Fruit fly (Drosophila melanogaster) whole organism, prepupa: Measurements from ENCODE around the gene CG5863.

Experiments
- Blimp-1 ChIP-seq: fragments of 200-800 bp; sonication (Bioruptor generic); optimal IDR thresholded peaks from 3 replicates; lab custom pipeline; 2017; ENCODE audit warnings: missing biosample characterization, missing genetic modification characterization, mild to moderate bottlenecking, moderate library complexity, missing genetic modification reagents
- CG10631 ChIP-seq: fragments of 200-800 bp; sonication (Bioruptor generic); optimal IDR thresholded peaks from 2 replicates; lab custom pipeline; 2016; ENCODE audit warnings: missing biosample characterization, missing genetic modification characterization
- CG10669 ChIP-seq: fragments of 200-800 bp; sonication (Bioruptor generic); optimal IDR thresholded peaks from 3 replicates; lab custom pipeline; 2018; ENCODE audit warnings: missing biosample characterization, mild to moderate bottlenecking, missing genetic modification characterization, moderate library complexity
- CG11294 ChIP-seq: fragments of 200-800 bp; sonication (Bioruptor generic); IDR thresholded peaks from 2 replicates; pipeline ENCODE4 v1.3.6; 2022; ENCODE audit warnings: missing biosample characterization, missing genetic modification characterization
- CG11902 ChIP-seq: fragments of 200-800 bp; sonication (Bioruptor generic); optimal IDR thresholded peaks from 3 replicates; lab custom pipeline; 2016; ENCODE audit warnings: missing biosample characterization, missing genetic modification characterization
- CG15336 ChIP-seq: fragments of 200-800 bp; sonication (Bioruptor generic); IDR thresholded peaks from 2 replicates; pipeline ENCODE4 v1.3.6; 2022; ENCODE audit warnings: missing biosample characterization, missing genetic modification characterization
- CG3032 ChIP-seq: fragments of 200-800 bp; optimal IDR thresholded peaks from 2 replicates; lab custom pipeline; 2019; ENCODE audit warnings: missing biosample characterization, mild to moderate bottlenecking, missing genetic modification characterization, moderate library complexity
- CG32006 ChIP-seq: fragments of 200-800 bp; sonication (Bioruptor generic); optimal IDR thresholded peaks from 3 replicates; lab custom pipeline; 2017; ENCODE audit warnings: missing biosample characterization, mild to moderate bottlenecking, missing genetic modification characterization
- CG34406 ChIP-seq: fragments of 200-800 bp; sonication (Bioruptor generic); optimal IDR thresholded peaks from 3 replicates; lab custom pipeline; 2016; ENCODE audit warnings: missing biosample characterization, missing genetic modification characterization
- CG3919 ChIP-seq: fragments of 200-800 bp; sonication (Bioruptor generic); optimal IDR thresholded peaks from 3 replicates; lab custom pipeline; 2016; ENCODE audit warnings: missing biosample characterization, missing genetic modification characterization
- CG6163 ChIP-seq: fragments of 200-800 bp; sonication (Bioruptor generic); IDR thresholded peaks from 3 replicates; pipeline ENCODE4 v1.3.6; 2022; ENCODE audit warnings: missing biosample characterization, missing genetic modification characterization
- CG6276 ChIP-seq: fragments of 200-800 bp; sonication (Bioruptor generic); optimal IDR thresholded peaks from 2 replicates; lab custom pipeline; 2017; ENCODE audit warnings: missing biosample characterization, mild to moderate bottlenecking, missing genetic modification characterization
- CG6792 ChIP-seq: fragments of 200-800 bp; sonication (Bioruptor generic); optimal IDR thresholded peaks from 3 replicates; lab custom pipeline; 2016; ENCODE audit warnings: missing biosample characterization, missing genetic modification characterization
- CG6808 ChIP-seq: fragments of 200-800 bp; sonication (Bioruptor generic); optimal IDR thresholded peaks from 3 replicates; lab custom pipeline; 2017; ENCODE audit warnings: missing biosample characterization, missing genetic modification characterization, mild to moderate bottlenecking, moderate library complexity, missing genetic modification reagents
- CG6854 ChIP-seq: fragments of 200-800 bp; sonication (Bioruptor generic); optimal IDR thresholded peaks from 2 replicates; lab custom pipeline; 2017; ENCODE audit warnings: missing biosample characterization, mild to moderate bottlenecking, missing genetic modification characterization
- CG8119 ChIP-seq: fragments of 200-800 bp; sonication (Bioruptor generic); IDR thresholded peaks from 3 replicates; pipeline ENCODE4 v1.3.6; 2022; ENCODE audit warnings: missing biosample characterization, missing genetic modification characterization
- CG8319 ChIP-seq: fragments of 200-800 bp; sonication (Bioruptor generic); optimal IDR thresholded peaks from 3 replicates; lab custom pipeline; 2016; ENCODE audit warnings: missing biosample characterization, missing genetic modification characterization
- CG9139 ChIP-seq: fragments of 200-800 bp; sonication (Bioruptor generic); optimal IDR thresholded peaks from 3 replicates; lab custom pipeline; 2017; ENCODE audit warnings: missing biosample characterization, mild to moderate bottlenecking, missing genetic modification characterization
- Ets96B ChIP-seq: fragments of 200-800 bp; optimal IDR thresholded peaks from 2 replicates; lab custom pipeline; 2019; ENCODE audit warnings: missing biosample characterization, mild to moderate bottlenecking, missing genetic modification characterization, moderate library complexity
- Gug ChIP-seq: fragments of 200-800 bp; sonication (Bioruptor generic); IDR thresholded peaks from 2 replicates; pipeline ENCODE4 v1.3.6; 2022; ENCODE audit warnings: missing biosample characterization, missing genetic modification characterization
- Hr39 ChIP-seq: fragments of 200-800 bp; sonication (Bioruptor generic); optimal IDR thresholded peaks from 2 replicates; lab custom pipeline; 2016; ENCODE audit warnings: missing biosample characterization, missing genetic modification characterization
- Lpt ChIP-seq: fragments of 200-800 bp; sonication (Bioruptor generic); optimal IDR thresholded peaks from 3 replicates; lab custom pipeline; 2016; ENCODE audit warnings: missing biosample characterization, missing genetic modification characterization
- Met ChIP-seq: fragments of 200-800 bp; sonication (Bioruptor generic); optimal IDR thresholded peaks from 3 replicates; lab custom pipeline; 2016; ENCODE audit warnings: missing biosample characterization, missing genetic modification characterization
- OdsH ChIP-seq: fragments of 200-800 bp; sonication (Bioruptor generic); optimal IDR thresholded peaks from 3 replicates; lab custom pipeline; 2016; ENCODE audit warnings: missing biosample characterization, missing genetic modification characterization
- Sox102F ChIP-seq: fragments of 200-800 bp; sonication (Bioruptor generic); optimal IDR thresholded peaks from 2 replicates; lab custom pipeline; 2016; ENCODE audit warnings: missing biosample characterization, mild to moderate bottlenecking, missing genetic modification characterization
- Sox14 ChIP-seq: fragments of 200-800 bp; sonication (Bioruptor generic); optimal IDR thresholded peaks from 3 replicates; lab custom pipeline; 2016; ENCODE audit warnings: missing biosample characterization, missing genetic modification characterization
- achi ChIP-seq: fragments of 200-800 bp; sonication (Bioruptor generic); optimal IDR thresholded peaks from 3 replicates; lab custom pipeline; 2016; ENCODE audit warnings: missing biosample characterization, missing genetic modification characterization
- eg ChIP-seq: fragments of 200-800 bp; sonication (Bioruptor generic); IDR thresholded peaks from 3 replicates; pipeline ENCODE4 v1.3.6; 2022; ENCODE audit warnings: missing biosample characterization, missing genetic modification characterization
- esn ChIP-seq: fragments of 200-800 bp; sonication (Bioruptor generic); optimal IDR thresholded peaks from 2 replicates; lab custom pipeline; 2016; ENCODE audit warnings: missing biosample characterization, mild to moderate bottlenecking, missing genetic modification characterization, moderate library complexity
- fd85E ChIP-seq: fragments of 200-800 bp; sonication (Bioruptor generic); optimal IDR thresholded peaks from 3 replicates; lab custom pipeline; 2016; ENCODE audit warnings: missing biosample characterization, missing genetic modification characterization
- net ChIP-seq: fragments of 200-800 bp; sonication (Bioruptor generic); optimal IDR thresholded peaks from 3 replicates; lab custom pipeline; 2016; ENCODE audit warnings: missing biosample characterization, missing genetic modification characterization
- salr ChIP-seq, 2 experiments: fragments of 200-800 bp; sonication (Bioruptor generic); optimal IDR thresholded peaks; 3 replicates each; lab custom pipeline; 2016 to 2018; ENCODE audit warnings: missing biosample characterization in 2 of 2, missing genetic modification characterization in 2 of 2, mild to moderate bottlenecking in 1 of 2
- spab ChIP-seq: fragments of 200-800 bp; sonication (Bioruptor generic); optimal IDR thresholded peaks from 2 replicates; lab custom pipeline; 2017; ENCODE audit warnings: missing biosample characterization, mild to moderate bottlenecking, missing genetic modification characterization, missing genetic modification reagents
- topi ChIP-seq: fragments of 200-800 bp; sonication (Bioruptor generic); optimal IDR thresholded peaks from 3 replicates; lab custom pipeline; 2016; ENCODE audit warnings: missing biosample characterization, missing genetic modification characterization

CG5863 gene

dm6 chr3R:17410808-17411207 lies at the start of gene CG5863:
TSS of gene CG5863 (plus strand) at chr3R:17411108.
- TF ChIP-seq net, result no peak
- no peak for TF ChIP-seq CG9139 (GFP tag; lab: Kevin White, UChicago)
- TF ChIP-seq CG6792, result no peak
- no peak for TF ChIP-seq Sox14 (GFP tag; lab: Kevin White, UChicago)
- TF ChIP-seq CG6808 (GFP tag; lab: Kevin White, UChicago), result no peak
- no peak for TF ChIP-seq achi (GFP tag; lab: Kevin White, UChicago)
- TF ChIP-seq CG6854, result no peak
- no peak for TF ChIP-seq eg
- TF ChIP-seq Sox102F (GFP tag; lab: Kevin White, UChicago), result no peak
- no peak for TF ChIP-seq esn (GFP tag; lab: Kevin White, UChicago)
- no peak for TF ChIP-seq Met
- no peak for TF ChIP-seq CG3919 (GFP tag; lab: Kevin White, UChicago)
- no peak for TF ChIP-seq Hr39 (GFP tag; lab: Kevin White, UChicago)
- no peak for TF ChIP-seq CG10631 (GFP tag; lab: Kevin White, UChicago)
- TF ChIP-seq Lpt (GFP tag; lab: Kevin White, UChicago), result no peak
- TF ChIP-seq CG11294 (GFP tag; lab: Robert Waterston, UW), result no peak
- no peak for TF ChIP-seq fd85E (GFP tag; lab: Kevin White, UChicago)
- TF ChIP-seq, all 60 proteins: peak for 0

- TF ChIP-seq CG8319 (GFP tag; lab: Kevin White, UChicago) (no peak), CG11902 (GFP tag; lab: Kevin White, UChicago) (no peak), OdsH (GFP tag; lab: Kevin White, UChicago) (no peak), Blimp-1 (no peak), CG34406 (GFP tag; lab: Kevin White, UChicago) (no peak), topi (no peak), CG3032 (no peak), eg (no peak), CG32006 (GFP tag; lab: Kevin White, UChicago) (no peak), Sox102F (GFP tag; lab: Kevin White, UChicago) (no peak), salr (GFP tag; optimal IDR thresholded peaks at IDR 0.05; lab: Kevin White, UChicago) (no peak), Ets96B (tag; lab: Kevin White, UChicago) (no peak), Gug (GFP tag; lab: Robert Waterston, UW) (no peak), Lpt (GFP tag; lab: Kevin White, UChicago) (no peak)
Observed at dm6 chr3R:17366023-17366422, 44.9 kb upstream of the CG5863 start, which contains the start of gene beat-IIa. TSS of gene beat-IIa (minus strand) at chr3R:17366119.

dm6 chr3R:17371094-17371493 lies 39.8 kb upstream of the CG5863 start:
- TF ChIP-seq CG8119 (GFP tag; lab: Robert Waterston, UW) (peak; percentile 53; the same call in 1 of the 3 replicates), CG11294 (GFP tag; lab: Robert Waterston, UW) (peak; percentile 16; the same call in 1 of the 2 replicates), CG32006 (GFP tag; lab: Kevin White, UChicago) (peak; percentile 38), eg (peak; percentile 55; the same call in 2 of the 3 replicates), salr (GFP tag; optimal IDR thresholded peaks at IDR 0.05; lab: Kevin White, UChicago) (no peak), CG10669 (GFP tag; lab: Kevin White, UChicago) (peak; percentile 4), spab (GFP tag; lab: Kevin White, UChicago) (no peak), CG6276 (GFP tag; lab: Kevin White, UChicago) (peak; percentile 12), CG15336 (peak; percentile 35; the same call in 1 of the 2 replicates), CG6163 (GFP tag; lab: Robert Waterston, UW) (0 out of 3 replicates have a peak, but pooled peaks have one; percentile 36), Ets96B (tag; lab: Kevin White, UChicago) (peak; percentile 23)

dm6 chr3R:17377503-17377902 lies 33.4 kb upstream of the CG5863 start:
- TF ChIP-seq Blimp-1 (peak; percentile 9), CG8119 (GFP tag; lab: Robert Waterston, UW) (no peak)
